Worm (Caenorhabditis elegans): ENCODE data around the gene pqn-96.

The pqn-96 gene

ce11 chrIII:8446940-8447403 is 7.8 kb upstream of the pqn-96 start, which contains the start of gene rpn-3 (continued):
- TF ChIP-seq cebp-1 (GFP tag; IDR thresholded peaks at IDR 0.05) = peak; percentile 65
- TF ChIP-seq cebp-1 (tag; optimal IDR thresholded peaks at IDR 0.05) = peak; percentile 77
- TF ChIP-seq nfya-1 (tag; optimal IDR thresholded peaks at IDR 0.05; ENCODE audit: borderline replicate concordance, insufficient read depth) = no peak
- no peak for TF ChIP-seq lsy-27 (tag; optimal IDR thresholded peaks at IDR 0.05; ENCODE audit: borderline replicate concordance, insufficient read depth)
- TF ChIP-seq ekl-4 (GFP tag; IDR thresholded peaks at IDR 0.05) = peak; percentile 98
- TF ChIP-seq ZK185.1 (tag; optimal IDR thresholded peaks at IDR 0.05; ENCODE audit: poor library complexity, severe bottlenecking) = peak; percentile 89
- no peak for TF ChIP-seq ztf-22 (GFP tag; optimal IDR thresholded peaks at IDR 0.05)
- peak; percentile 83; the same call in 1 of the 2 replicates for TF ChIP-seq let-526 (GFP tag; IDR thresholded peaks at IDR 0.05)
- no peak for TF ChIP-seq F37B4.10 (GFP tag; IDR thresholded peaks at IDR 0.05)
- TF ChIP-seq hsf-1 (GFP tag; IDR thresholded peaks at IDR 0.05) = peak; percentile 100
- no peak for TF ChIP-seq lin-26 (GFP tag; IDR thresholded peaks at IDR 0.05)
- peak; percentile 93 for TF ChIP-seq snpc-3.4 (tag; optimal IDR thresholded peaks at IDR 0.05)
- no peak for TF ChIP-seq tbx-9 (tag; optimal IDR thresholded peaks at IDR 0.05; ENCODE audit: borderline replicate concordance)
- no peak for TF ChIP-seq F52B5.7 (tag; optimal IDR thresholded peaks at IDR 0.05)
- TF ChIP-seq attf-3 (GFP tag; conservative IDR thresholded peaks at IDR 0.05) = peak; percentile 84
- TF ChIP-seq cebp-2 (GFP tag; IDR thresholded peaks at IDR 0.05) = no peak
- 0 out of 2 replicates have a peak, but pooled peaks have one; percentile 71 for TF ChIP-seq F39B2.1 (GFP tag; IDR thresholded peaks at IDR 0.05)
- TF ChIP-seq hlh-12 (tag; optimal IDR thresholded peaks at IDR 0.05) = no peak
- TF ChIP-seq mes-4 (tag; optimal IDR thresholded peaks at IDR 0.05) = no peak
- peak; percentile 81 for TF ChIP-seq pha-4 (tag; optimal IDR thresholded peaks at IDR 0.05)
- no peak for TF ChIP-seq mxl-1 (tag; optimal IDR thresholded peaks at IDR 0.05)
- TF ChIP-seq Y79H2A.3 (GFP tag; conservative IDR thresholded peaks at IDR 0.05) = 0 out of 2 replicates have a peak, but pooled peaks have one; percentile 56
- TF ChIP-seq ztf-18 (tag; optimal IDR thresholded peaks at IDR 0.05) = no peak
- peak; percentile 71 for TF ChIP-seq Y56A3A.18 (GFP tag; IDR thresholded peaks at IDR 0.05)
- TF ChIP-seq akir-1 (GFP tag; optimal IDR thresholded peaks at IDR 0.05) = no peak
- TF ChIP-seq nfya-2 (GFP tag; IDR thresholded peaks at IDR 0.05) = no peak
- TF ChIP-seq let-607 (tag; optimal IDR thresholded peaks at IDR 0.05) = peak in 1 of 2 experiments; percentile 92
- no peak for TF ChIP-seq egl-18 (GFP tag; IDR thresholded peaks at IDR 0.05)
- TF ChIP-seq snpc-1.1 (tag; optimal IDR thresholded peaks at IDR 0.05; ENCODE audit: insufficient read depth) = peak; percentile 60
- TF ChIP-seq C06A6.2 (GFP tag; conservative IDR thresholded peaks at IDR 0.05) = peak; percentile 84
- TF ChIP-seq nhr-80 (tag; optimal IDR thresholded peaks at IDR 0.05) = peak; percentile 19
- TF ChIP-seq unc-130 (GFP tag; optimal IDR thresholded peaks at IDR 0.05) = peak; percentile 49
- peak; percentile 95 for TF ChIP-seq lin-54 (GFP tag; optimal IDR thresholded peaks at IDR 0.05)
- TF ChIP-seq rpc-1 (optimal IDR thresholded peaks at IDR 0.05) = peak; percentile 76
- TF ChIP-seq rpc-1 (tag; optimal IDR thresholded peaks at IDR 0.05) = peak; percentile 13
- TF ChIP-seq snpc-1.3 (tag; optimal IDR thresholded peaks at IDR 0.05; ENCODE audit: insufficient read depth) = peak; percentile 78
- TF ChIP-seq F57A8.1 (GFP tag; optimal IDR thresholded peaks at IDR 0.05) = no peak
- no peak for TF ChIP-seq F10E7.11 (tag; optimal IDR thresholded peaks at IDR 0.05)
- peak; percentile 76; the same call in 1 of the 2 replicates for TF ChIP-seq bed-2 (GFP tag; IDR thresholded peaks at IDR 0.05)
- no peak for TF ChIP-seq aptf-2 (GFP tag; conservative IDR thresholded peaks at IDR 0.05)
- TF ChIP-seq pbrm-1 (GFP tag; IDR thresholded peaks at IDR 0.05) = peak; percentile 93
- no peak for TF ChIP-seq ets-4 (GFP tag; optimal IDR thresholded peaks at IDR 0.05)
- peak; percentile 69 for TF ChIP-seq xnd-1 (tag; optimal IDR thresholded peaks at IDR 0.05)
- TF ChIP-seq snpc-4 (GFP tag; optimal IDR thresholded peaks at IDR 0.05) = peak; percentile 38
- peak; percentile 46 to 84 (median 66) for TF ChIP-seq snpc-4 (tag; optimal IDR thresholded peaks at IDR 0.05)
- no peak for TF ChIP-seq nhr-27 (tag; optimal IDR thresholded peaks at IDR 0.05)
- TF ChIP-seq B0035.1 (tag; optimal IDR thresholded peaks at IDR 0.05) = peak; percentile 64
- peak; percentile 87 for TF ChIP-seq Y67H2A.10 (GFP tag; conservative IDR thresholded peaks at IDR 0.05)
